ENCODE assay signal across 3 worm cellular contexts in genomic region chrII:4344317-4344716, ce11.
TF ChIP-seq lines count a peak whose summit lies in the region.

No protein-coding gene starts in this region.

TF ChIP-seq in whole organism, L4 larva, 104 proteins besides CTCF, POLR2A, EP300 and RAD21:
- TF ChIP-seq set-16 (GFP tag; IDR thresholded peaks at IDR 0.05; lab: Robert Waterston, UW), result peak; percentile 81
- TF ChIP-seq unc-62 (GFP tag; optimal IDR thresholded peaks at IDR 0.05 in 1 of 2; lab: Kevin White, UChicago), result peak in 1 of 2 experiments; percentile 2
- TF ChIP-seq unc-62 (tag; optimal IDR thresholded peaks at IDR 0.05; lab: Kevin White, UChicago), result no peak
- no peak for TF ChIP-seq fkh-10 (GFP tag; optimal IDR thresholded peaks at IDR 0.05; lab: Kevin White, UChicago)

TF ChIP-seq in whole organism, late embryonic, 69 proteins besides CTCF, POLR2A, EP300 and RAD21:
- TF ChIP-seq hlh-6 (tag; optimal IDR thresholded peaks at IDR 0.05; lab: Kevin White, UChicago) (peak; percentile 30), pqm-1 (tag; optimal IDR thresholded peaks at IDR 0.05; lab: Kevin White, UChicago) (no peak)

TF ChIP-seq in whole organism, young adult, 124 proteins besides CTCF, POLR2A, EP300 and RAD21:
- TF ChIP-seq ztf-22 (GFP tag; optimal IDR thresholded peaks at IDR 0.05; lab: Kevin White, UChicago) (no peak), repo-1 (tag; optimal IDR thresholded peaks at IDR 0.05; lab: Kevin White, UChicago) (no peak), ceh-27 (GFP tag; optimal IDR thresholded peaks at IDR 0.05; lab: Kevin White, UChicago) (no peak), zfh-2 (GFP tag; conservative IDR thresholded peaks at IDR 0.05; lab: Robert Waterston, UW) (peak; percentile 84)
